Worm (Caenorhabditis elegans): Measurements from ENCODE around the gene ZK105.14.

The ZK105.14 gene

ce11 chrV:7739949-7740348 lies 18.1 kb upstream of the ZK105.14 start:
- TF ChIP-seq mec-3 (tag; optimal IDR thresholded peaks at IDR 0.05; ENCODE audit: borderline replicate concordance): no peak
- TF ChIP-seq hlh-15 (tag; optimal IDR thresholded peaks at IDR 0.05): no peak
- no peak for TF ChIP-seq ceh-45 (GFP tag; IDR thresholded peaks at IDR 0.05)
- TF ChIP-seq unc-42 (tag; optimal IDR thresholded peaks at IDR 0.05): no peak
- TF ChIP-seq ceh-24 (tag; optimal IDR thresholded peaks at IDR 0.05): no peak
- TF ChIP-seq ahr-1 (tag; optimal IDR thresholded peaks at IDR 0.05): no peak
- no peak for TF ChIP-seq ceh-18 (tag; optimal IDR thresholded peaks at IDR 0.05)
- no peak for TF ChIP-seq fax-1 (tag; optimal IDR thresholded peaks at IDR 0.05)
- no peak for TF ChIP-seq elt-4 (tag; optimal IDR thresholded peaks at IDR 0.05)
- TF ChIP-seq ref-2 (tag; optimal IDR thresholded peaks at IDR 0.05): no peak

ce11 chrV:7737710-7738109 lies 15.9 kb upstream of the ZK105.14 start, which contains the start of gene srr-9:
Gene srr-9, plus strand, starts transcription at chrV:7738010.
- TF ChIP-seq pqm-1 (tag; optimal IDR thresholded peaks at IDR 0.05): no peak
- no peak for TF ChIP-seq nhr-11 (tag; optimal IDR thresholded peaks at IDR 0.05)
- no peak for TF ChIP-seq odd-2 (tag; optimal IDR thresholded peaks at IDR 0.05)
- TF ChIP-seq dve-1 (tag; optimal IDR thresholded peaks at IDR 0.05): no peak
- TF ChIP-seq Y22D7AL.16 (tag; optimal IDR thresholded peaks at IDR 0.05): no peak
- TF ChIP-seq C08G9.2 (tag; optimal IDR thresholded peaks at IDR 0.05): no peak
- TF ChIP-seq lin-11 (tag; optimal IDR thresholded peaks at IDR 0.05): no peak
- TF ChIP-seq pros-1 (tag; optimal IDR thresholded peaks at IDR 0.05): no peak
- TF ChIP-seq mec-3 (tag; optimal IDR thresholded peaks at IDR 0.05; ENCODE audit: borderline replicate concordance): no peak
- TF ChIP-seq fax-1 (tag; optimal IDR thresholded peaks at IDR 0.05): no peak
- TF ChIP-seq ceh-45 (GFP tag; IDR thresholded peaks at IDR 0.05): no peak
- no peak for TF ChIP-seq C38D4.7 (GFP tag; optimal IDR thresholded peaks at IDR 0.05)
- TF ChIP-seq unc-86 (tag; optimal IDR thresholded peaks at IDR 0.05): no peak
- no peak for TF ChIP-seq ceh-22 (tag; optimal IDR thresholded peaks at IDR 0.05)
- TF ChIP-seq zip-5 (tag; optimal IDR thresholded peaks at IDR 0.05): no peak
- no peak for TF ChIP-seq ttx-3 (tag; optimal IDR thresholded peaks at IDR 0.05)
- TF ChIP-seq lim-6 (tag; optimal IDR thresholded peaks at IDR 0.05): no peak

- TF ChIP-seq pax-1 (tag; optimal IDR thresholded peaks at IDR 0.05): no peak
- TF ChIP-seq sdc-2 (tag; optimal IDR thresholded peaks at IDR 0.05): no peak
- TF ChIP-seq lim-6 (tag; optimal IDR thresholded peaks at IDR 0.05): no peak
- no peak for TF ChIP-seq ceh-6 (GFP tag; optimal IDR thresholded peaks at IDR 0.05)
Observed at ce11 chrV:7735319-7735718, 13.5 kb upstream of the ZK105.14 start, which contains the start of gene srr-10. Gene srr-10, plus strand, starts transcription at chrV:7735619.

ce11 chrV:7734909-7735308 lies 13.1 kb upstream of the ZK105.14 start, which contains the start of gene clic-1:
Gene clic-1, minus strand, starts transcription at chrV:7734911.
- TF ChIP-seq hlh-6 (tag; optimal IDR thresholded peaks at IDR 0.05) (no peak), K09A11.1 (tag; optimal IDR thresholded peaks at IDR 0.05; ENCODE audit: insufficient read depth) (no peak), ref-2 (tag; optimal IDR thresholded peaks at IDR 0.05) (peak; percentile 51), lin-11 (tag; optimal IDR thresholded peaks at IDR 0.05) (no peak), ceh-45 (GFP tag; IDR thresholded peaks at IDR 0.05) (no peak), hlh-15 (tag; optimal IDR thresholded peaks at IDR 0.05) (no peak), tbx-7 (tag; optimal IDR thresholded peaks at IDR 0.05) (no peak), C08G9.2 (tag; optimal IDR thresholded peaks at IDR 0.05) (no peak), nfya-1 (tag; optimal IDR thresholded peaks at IDR 0.05) (peak; percentile 74), ama-1 (optimal IDR thresholded peaks at IDR 0.05) (no peak), pros-1 (tag; optimal IDR thresholded peaks at IDR 0.05) (no peak), nhr-11 (tag; optimal IDR thresholded peaks at IDR 0.05) (no peak), sox-4 (tag; optimal IDR thresholded peaks at IDR 0.05) (no peak), unc-55 (GFP tag; optimal IDR thresholded peaks at IDR 0.05) (peak; percentile 44), ztf-16 (tag; optimal IDR thresholded peaks at IDR 0.05) (no peak), ahr-1 (tag; optimal IDR thresholded peaks at IDR 0.05) (no peak), pha-2 (tag; optimal IDR thresholded peaks at IDR 0.05) (no peak), ceh-34 (tag; optimal IDR thresholded peaks at IDR 0.05) (peak; percentile 18), hlh-13 (GFP tag; optimal IDR thresholded peaks at IDR 0.05) (no peak), fax-1 (tag; optimal IDR thresholded peaks at IDR 0.05) (no peak), ceh-30 (tag; optimal IDR thresholded peaks at IDR 0.05) (no peak), lim-6 (tag; optimal IDR thresholded peaks at IDR 0.05) (no peak), rnt-1 (tag; optimal IDR thresholded peaks at IDR 0.05) (peak; percentile 24), ceh-22 (tag; optimal IDR thresholded peaks at IDR 0.05) (no peak), ceh-18 (tag; optimal IDR thresholded peaks at IDR 0.05) (peak; percentile 53), pqm-1 (tag; optimal IDR thresholded peaks at IDR 0.05) (no peak), pax-1 (tag; optimal IDR thresholded peaks at IDR 0.05) (no peak), hlh-30 (tag; optimal IDR thresholded peaks at IDR 0.05; ENCODE audit: insufficient read depth) (peak; percentile 10), ttx-3 (tag; optimal IDR thresholded peaks at IDR 0.05) (no peak), ceh-48 (tag; optimal IDR thresholded peaks at IDR 0.05) (no peak), unc-86 (tag; optimal IDR thresholded peaks at IDR 0.05) (no peak), ceh-24 (tag; optimal IDR thresholded peaks at IDR 0.05) (no peak), fkh-6 (tag; optimal IDR thresholded peaks at IDR 0.05) (no peak), npax-4 (tag; optimal IDR thresholded peaks at IDR 0.05) (no peak), ceh-9 (tag; optimal IDR thresholded peaks at IDR 0.05) (no peak)
